Worm (Caenorhabditis elegans) whole organism, L4 larva: Measurements from ENCODE around the gene mrps-18C.
A peak's percentile ranks its signal among the peaks of the same experiment; 100 is the strongest.

Experiments used
- F26F4.8 ChIP-seq: fragments of 200-800 bp; sonication (Bioruptor generic); conservative IDR thresholded peaks from 2 replicates; pipeline ENCODE4 v1.3.6; 2022; ENCODE audit warnings: missing genetic modification characterization, missing compliant biosample characterization
- T26A8.4 ChIP-seq: fragments of 200-800 bp; sonication (Bioruptor generic); IDR thresholded peaks from 2 replicates; pipeline ENCODE4 v1.3.6; 2022; ENCODE audit warnings: missing genetic modification characterization, missing compliant biosample characterization
- Y5F2A.4 ChIP-seq: fragments of 200-800 bp; sonication (Bioruptor generic); optimal IDR thresholded peaks from 2 replicates; lab custom pipeline; 2018; ENCODE audit warnings: mild to moderate bottlenecking, missing genetic modification characterization, missing compliant biosample characterization
- aha-1 ChIP-seq: fragments of 150-350 bp; peaks from one replicate; lab custom pipeline; 2014; ENCODE audit warnings: missing biosample characterization, missing genetic modification characterization
- attf-4 ChIP-seq: sonication (generic microtip); optimal IDR thresholded peaks from 3 replicates; lab custom pipeline; 2017; ENCODE audit warnings: missing biosample characterization, missing genetic modification characterization
- ceh-28 ChIP-seq: fragments of 150-350 bp; optimal IDR thresholded peaks from 2 replicates; lab custom pipeline; 2014; ENCODE audit warnings: missing biosample characterization, missing genetic modification reagents, missing genetic modification characterization
- ceh-62 ChIP-seq: sonication (generic microtip); optimal IDR thresholded peaks from 2 replicates; lab custom pipeline; 2017; ENCODE audit warnings: missing biosample characterization, missing genetic modification characterization
- ceh-82 ChIP-seq: sonication (generic microtip); optimal IDR thresholded peaks from 2 replicates; lab custom pipeline; 2017; ENCODE audit warnings: missing biosample characterization, missing genetic modification characterization
- daf-12 ChIP-seq: fragments of 150-350 bp; optimal IDR thresholded peaks from 2 replicates; lab custom pipeline; 2014; ENCODE audit warnings: missing biosample characterization, missing genetic modification reagents, missing genetic modification characterization
- daf-16 ChIP-seq, 3 experiments: sonication (generic microtip); optimal IDR thresholded peaks; 2 replicates each; lab custom pipeline; 2016 to 2017; ENCODE audit warnings: missing genetic modification characterization in 3 of 3, missing genetic modification reagents in 3 of 3, mild to moderate bottlenecking in 2 of 3, missing compliant biosample characterization in 2 of 3, missing biosample characterization in 1 of 3, moderate library complexity in 1 of 3
- dmd-6 ChIP-seq: fragments of 200-800 bp; sonication (Bioruptor generic); IDR thresholded peaks from 2 replicates; pipeline ENCODE4 v1.3.6; 2022; ENCODE audit warnings: missing genetic modification reagents, missing genetic modification characterization, missing compliant biosample characterization
- dmd-8 ChIP-seq: fragments of 200-800 bp; sonication (Bioruptor generic); IDR thresholded peaks from 2 replicates; pipeline ENCODE4 v1.3.6; 2022; ENCODE audit warnings: missing genetic modification characterization, missing compliant biosample characterization
- dpl-1 ChIP-seq: fragments of 150-350 bp; optimal IDR thresholded peaks from 2 replicates; lab custom pipeline; 2014; ENCODE audit warnings: missing biosample characterization, missing genetic modification reagents, missing genetic modification characterization
- dve-1 ChIP-seq: sonication (generic microtip); optimal IDR thresholded peaks from 2 replicates; lab custom pipeline; 2017; ENCODE audit warnings: antibody characterized with exemption, mild to moderate bottlenecking, missing genetic modification characterization, missing compliant biosample characterization; ENCODE audit not compliant: insufficient read depth
- hif-1 ChIP-seq, 2 experiments: sonication (generic microtip); optimal IDR thresholded peaks; 2 replicates each; lab custom pipeline; 2016 to 2017; ENCODE audit warnings: missing compliant biosample characterization in 2 of 2, missing genetic modification characterization in 2 of 2, missing genetic modification reagents in 2 of 2, missing genotype in 2 of 2, mild to moderate bottlenecking in 1 of 2
- hlh-30 ChIP-seq: sonication (generic microtip); optimal IDR thresholded peaks from 2 replicates; lab custom pipeline; 2017; ENCODE audit warnings: antibody characterized with exemption, mild to moderate bottlenecking, missing genetic modification characterization, missing compliant biosample characterization; ENCODE audit not compliant: insufficient read depth
- lim-7 ChIP-seq: fragments of 200-800 bp; sonication (Bioruptor generic); IDR thresholded peaks from 2 replicates; pipeline ENCODE4 v1.3.6; 2022; ENCODE audit warnings: missing genetic modification characterization, missing compliant biosample characterization
- lin-13 ChIP-seq: fragments of 150-350 bp; optimal IDR thresholded peaks from 2 replicates; lab custom pipeline; 2014; ENCODE audit warnings: missing biosample characterization, missing genetic modification reagents, missing genetic modification characterization
- lin-38 ChIP-seq: fragments of 200-800 bp; sonication (Bioruptor generic); IDR thresholded peaks from 2 replicates; pipeline ENCODE4 v1.3.6; 2022; ENCODE audit warnings: missing genetic modification reagents, missing genetic modification characterization, missing compliant biosample characterization
- lsy-2 ChIP-seq, 2 experiments: fragments of 150-350 bp in 1 of 2; sonication (generic microtip) in 1 of 2; optimal IDR thresholded peaks; 2 replicates each; lab custom pipeline; 2014 to 2017; ENCODE audit warnings: missing biosample characterization in 2 of 2, missing genetic modification characterization in 2 of 2
- madf-9 ChIP-seq: fragments of 200-800 bp; sonication (Bioruptor generic); conservative IDR thresholded peaks from 2 replicates; pipeline ENCODE4 v1.3.6; 2022; ENCODE audit warnings: missing genetic modification reagents, missing genetic modification characterization, missing compliant biosample characterization
- mep-1 ChIP-seq: fragments of 150-350 bp; sonication (generic microtip); optimal IDR thresholded peaks from 3 replicates; lab custom pipeline; 2014; ENCODE audit warnings: missing biosample characterization, missing genetic modification characterization
- mes-2 ChIP-seq: sonication (generic microtip); optimal IDR thresholded peaks from 2 replicates; lab custom pipeline; 2016; ENCODE audit warnings: missing genotype, mild to moderate bottlenecking, missing genetic modification characterization, missing compliant biosample characterization; ENCODE audit not compliant: poor library complexity, severe bottlenecking
- mxl-2 ChIP-seq: fragments of 200-800 bp; sonication (Bioruptor generic); conservative IDR thresholded peaks from 2 replicates; pipeline ENCODE4 v1.3.6; 2022; ENCODE audit warnings: missing genetic modification reagents, missing genetic modification characterization, missing compliant biosample characterization
- nhr-10 ChIP-seq: fragments of 150-350 bp; optimal IDR thresholded peaks from 2 replicates; lab custom pipeline; 2014; ENCODE audit warnings: missing biosample characterization, missing genetic modification characterization
- nhr-102 ChIP-seq: sonication (generic microtip); optimal IDR thresholded peaks from 2 replicates; lab custom pipeline; 2016; ENCODE audit warnings: mild to moderate bottlenecking, missing genetic modification characterization, moderate library complexity, missing compliant biosample characterization
- nhr-28 ChIP-seq: fragments of 150-350 bp; optimal IDR thresholded peaks from 2 replicates; lab custom pipeline; 2014; ENCODE audit warnings: missing biosample characterization, missing genetic modification characterization
- nhr-6 ChIP-seq: fragments of 150-350 bp; optimal IDR thresholded peaks from 2 replicates; lab custom pipeline; 2014; ENCODE audit warnings: missing biosample characterization, missing genetic modification characterization
- php-3 ChIP-seq: fragments of 200-800 bp; sonication (Bioruptor generic); IDR thresholded peaks from 2 replicates; pipeline ENCODE4 v1.3.6; 2022; ENCODE audit warnings: missing genetic modification reagents, missing genetic modification characterization, missing compliant biosample characterization
- rbr-2 ChIP-seq: sonication (generic microtip); optimal IDR thresholded peaks from 2 replicates; lab custom pipeline; 2016; ENCODE audit warnings: missing genotype, missing genetic modification characterization, missing compliant biosample characterization
- unc-62 ChIP-seq, 3 experiments: fragments of 150-350 bp in 1 of 3; sonication (generic microtip); optimal IDR thresholded peaks in 2 of 3; peaks in 1 of 3; 1 replicate in 1 of 3; 2 replicates in 2 of 3; lab custom pipeline; 2014 to 2017; ENCODE audit warnings: missing biosample characterization in 3 of 3, missing genetic modification characterization in 3 of 3, missing genetic modification reagents in 3 of 3, missing genotype in 1 of 3
- zip-11 ChIP-seq: fragments of 200-800 bp; sonication (Bioruptor generic); IDR thresholded peaks from 2 replicates; pipeline ENCODE4 v1.3.6; 2022; ENCODE audit warnings: missing genetic modification characterization, missing compliant biosample characterization
- ztf-11 ChIP-seq: fragments of 150-350 bp; optimal IDR thresholded peaks from 2 replicates; lab custom pipeline; 2014; ENCODE audit warnings: missing biosample characterization, missing genetic modification characterization

Gene mrps-18C

ce11 chrIII:4912317-4912716 is 23.1 kb upstream of the mrps-18C start, which contains the start of the genes F26F4.9 and cee-1 (continued):
- no peak for TF ChIP-seq ceh-62 (tag; lab: Kevin White, UChicago)

- no peak for TF ChIP-seq nhr-102 (tag; lab: Kevin White, UChicago)
- peak; percentile 93 for TF ChIP-seq aha-1 (tag; lab: Kevin White, UChicago)
Observed at ce11 chrIII:4913736-4914135, 21.6 kb upstream of the mrps-18C start.

ce11 chrIII:4917077-4917476 is 18.3 kb upstream of the mrps-18C start, which contains the start of gene rars-1:
Gene rars-1, minus strand, starts transcription at chrIII:4917177.
- TF ChIP-seq zip-11 (GFP tag; lab: Robert Waterston, UW), result no peak
- peak in 1 of 2 experiments; percentile 57 for TF ChIP-seq unc-62 (GFP tag; optimal IDR thresholded peaks at IDR 0.05 in 1 of 2; lab: Kevin White, UChicago)
- TF ChIP-seq unc-62 (tag; optimal IDR thresholded peaks at IDR 0.05; lab: Kevin White, UChicago), result no peak

- no peak for TF ChIP-seq ztf-11 (tag; lab: Kevin White, UChicago)
- TF ChIP-seq F26F4.8, result no peak
- TF ChIP-seq mep-1, result peak; percentile 34
- TF ChIP-seq ceh-28, result no peak
- no peak for TF ChIP-seq attf-4 (tag; lab: Kevin White, UChicago)
- 0 out of 2 replicates have a peak, but pooled peaks have one; percentile 22 for TF ChIP-seq lin-38
- no peak for TF ChIP-seq nhr-28 (tag; lab: Kevin White, UChicago)
- no peak for TF ChIP-seq lim-7 (GFP tag; lab: Robert Waterston, UW)
- peak in 1 of 2 experiments; percentile 28 for TF ChIP-seq hif-1 (tag; optimal IDR thresholded peaks at IDR 0.05; lab: Kevin White, UChicago)
- no peak for TF ChIP-seq nhr-10 (tag; lab: Kevin White, UChicago)
- TF ChIP-seq lsy-2 (tag; optimal IDR thresholded peaks at IDR 0.05; lab: Kevin White, UChicago), result peak in 1 of 2 experiments; percentile 76
- no peak for TF ChIP-seq Y5F2A.4
- peak; percentile 90 for TF ChIP-seq dpl-1 (GFP tag; lab: Kevin White, UChicago)
- TF ChIP-seq dve-1 (tag; lab: Kevin White, UChicago), result peak; percentile 9
- TF ChIP-seq dmd-6 (GFP tag; lab: Robert Waterston, UW), result 0 out of 2 replicates have a peak, but pooled peaks have one; percentile 34
- peak; percentile 76 for TF ChIP-seq mes-2 (tag; lab: Kevin White, UChicago)
- peak; percentile 23 for TF ChIP-seq hlh-30 (tag; lab: Kevin White, UChicago)
- no peak for TF ChIP-seq php-3
- no peak for TF ChIP-seq ceh-82 (tag; lab: Kevin White, UChicago)
- no peak for TF ChIP-seq mxl-2
- peak; percentile 14 for TF ChIP-seq nhr-6 (tag; lab: Kevin White, UChicago)
- no peak for TF ChIP-seq daf-16 (GFP tag; optimal IDR thresholded peaks at IDR 0.05; lab: Kevin White, UChicago)
- TF ChIP-seq daf-16 (tag; optimal IDR thresholded peaks at IDR 0.05; lab: Kevin White, UChicago), result peak; percentile 44
- TF ChIP-seq dmd-8, result no peak
- no peak for TF ChIP-seq daf-12 (tag; lab: Kevin White, UChicago)
- no peak for TF ChIP-seq madf-9 (GFP tag; lab: Robert Waterston, UW)
- no peak for TF ChIP-seq T26A8.4 (GFP tag; lab: Robert Waterston, UW)
- peak; percentile 16 for TF ChIP-seq rbr-2 (tag; lab: Kevin White, UChicago)
- TF ChIP-seq nhr-102 (tag; lab: Kevin White, UChicago), result no peak
- TF ChIP-seq lin-13 (GFP tag; lab: Kevin White, UChicago), result no peak
Observed at ce11 chrIII:4917960-4918712, 17.2 kb upstream of the mrps-18C start, which contains the start of gene rpb-8. Gene rpb-8, minus strand, starts transcription at chrIII:4918008.
